Worm (Caenorhabditis elegans) whole organism, L4/young adult: ENCODE data around the gene mrpl-39.

Source experiments
- W03F9.2 ChIP-seq: fragments of 150-350 bp; optimal IDR thresholded peaks from 2 replicates; lab custom pipeline; 2014; ENCODE audit warnings: missing biosample characterization, missing genetic modification characterization
- him-1 ChIP-seq: sonication (generic microtip); optimal IDR thresholded peaks from 2 replicates; lab custom pipeline; 2016; ENCODE audit warnings: missing genotype, missing genetic modification reagents, missing genetic modification characterization, missing compliant biosample characterization

ce11 chrV:1856176-1856575, 34.8 kb downstream of the mrpl-39 start, which contains the start of gene T10B5.10:
- no peak for TF ChIP-seq him-1 (tag; lab: Kevin White, UChicago)
- TF ChIP-seq W03F9.2 (tag; lab: Kevin White, UChicago) = no peak
